Worm (Caenorhabditis elegans) whole organism, L3 larva: ENCODE data around the gene mog-1.

Experiments
- R02D3.7 ChIP-seq: fragments of 150-350 bp; optimal IDR thresholded peaks from 2 replicates; lab custom pipeline; 2014; ENCODE audit warnings: missing biosample characterization, missing genetic modification characterization
- ama-1 ChIP-seq: fragments of 150-350 bp; optimal IDR thresholded peaks from 2 replicates; lab custom pipeline; 2018
- elt-1 ChIP-seq: fragments of 150-350 bp; optimal IDR thresholded peaks from 2 replicates; lab custom pipeline; 2014; ENCODE audit warnings: missing biosample characterization, missing genetic modification characterization
- elt-2 ChIP-seq: sonication (generic microtip); optimal IDR thresholded peaks from 2 replicates; lab custom pipeline; 2016; ENCODE audit warnings: missing genetic modification reagents, mild to moderate bottlenecking, missing genetic modification characterization, missing compliant biosample characterization
- fkh-10 ChIP-seq: sonication (generic microtip); optimal IDR thresholded peaks from 2 replicates; lab custom pipeline; 2017; ENCODE audit warnings: missing biosample characterization, missing genetic modification reagents, missing genetic modification characterization
- fos-1 ChIP-seq: fragments of 150-350 bp; optimal IDR thresholded peaks from 2 replicates; lab custom pipeline; 2014; ENCODE audit warnings: missing biosample characterization, missing genetic modification characterization
- lin-15B ChIP-seq: fragments of 150-350 bp; optimal IDR thresholded peaks from 2 replicates; lab custom pipeline; 2014; ENCODE audit warnings: missing biosample characterization, missing genetic modification characterization
- mdl-1 ChIP-seq: fragments of 150-350 bp; optimal IDR thresholded peaks from 2 replicates; lab custom pipeline; 2014; ENCODE audit warnings: missing biosample characterization, missing genetic modification characterization
- nhr-237 ChIP-seq: fragments of 150-350 bp; optimal IDR thresholded peaks from 2 replicates; lab custom pipeline; 2014; ENCODE audit warnings: missing biosample characterization, missing genetic modification characterization
- nhr-28 ChIP-seq: fragments of 150-350 bp; optimal IDR thresholded peaks from 2 replicates; lab custom pipeline; 2014; ENCODE audit warnings: missing biosample characterization, missing genetic modification characterization
- nhr-67 ChIP-seq: fragments of 150-350 bp; optimal IDR thresholded peaks from 2 replicates; lab custom pipeline; 2014; ENCODE audit warnings: missing biosample characterization, missing genetic modification characterization
- nhr-76 ChIP-seq: fragments of 150-350 bp; sonication (generic microtip); optimal IDR thresholded peaks from 5 replicates; lab custom pipeline; 2014; ENCODE audit warnings: missing biosample characterization, missing genetic modification characterization
- tbx-2 ChIP-seq: sonication (generic microtip); optimal IDR thresholded peaks from 2 replicates; lab custom pipeline; 2016; ENCODE audit warnings: mild to moderate bottlenecking, missing genetic modification characterization, missing compliant biosample characterization
- unc-39 ChIP-seq: sonication (generic microtip); optimal IDR thresholded peaks from 4 replicates; lab custom pipeline; 2017; ENCODE audit warnings: missing biosample characterization, missing genetic modification characterization

DNA sequence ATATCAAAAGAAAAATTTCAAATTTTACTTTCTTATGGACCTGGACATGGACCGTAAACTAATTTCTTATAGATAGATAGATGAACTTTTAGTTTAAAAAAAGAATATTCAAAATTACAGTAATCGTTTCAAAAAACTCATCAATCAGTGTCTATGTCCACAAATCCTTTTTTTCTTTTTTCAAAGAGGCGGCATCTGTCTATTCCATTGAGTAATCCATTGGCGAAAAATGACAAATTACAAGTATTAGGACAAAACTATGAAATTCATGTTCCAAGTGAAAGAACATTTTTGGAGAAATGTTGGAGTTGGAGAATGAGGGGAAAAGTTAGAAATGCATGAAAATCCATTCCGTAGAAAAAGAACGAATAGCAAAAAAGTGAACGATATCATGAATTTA lies 29.5 kb upstream of the mog-1 start:
- no peak for TF ChIP-seq elt-1
- TF ChIP-seq tbx-2 (tag; lab: Kevin White, UChicago) = no peak
- TF ChIP-seq R02D3.7 (tag; lab: Kevin White, UChicago) = no peak
- no peak for TF ChIP-seq nhr-237 (tag; lab: Kevin White, UChicago)
- no peak for TF ChIP-seq fkh-10
- TF ChIP-seq lin-15B (tag; lab: Kevin White, UChicago) = no peak
- no peak for TF ChIP-seq ama-1
- no peak for TF ChIP-seq nhr-67 (tag; lab: Kevin White, UChicago)
- TF ChIP-seq elt-2 (tag; lab: Kevin White, UChicago) = no peak
- TF ChIP-seq unc-39 (tag; lab: Kevin White, UChicago) = no peak
- no peak for TF ChIP-seq nhr-76 (tag; lab: Kevin White, UChicago)
- TF ChIP-seq nhr-28 (tag; lab: Kevin White, UChicago) = no peak
- no peak for TF ChIP-seq mdl-1 (tag; lab: Kevin White, UChicago)
- TF ChIP-seq fos-1 (tag; lab: Kevin White, UChicago) = no peak
